Worm (Caenorhabditis elegans): Measurements from ENCODE around the gene clec-42.

- TF ChIP-seq ceh-27 (GFP tag; optimal IDR thresholded peaks at IDR 0.05) (no peak), sdz-38 (tag; optimal IDR thresholded peaks at IDR 0.05) (no peak), F37B4.10 (GFP tag; IDR thresholded peaks at IDR 0.05) (no peak), unc-62 (GFP tag; optimal IDR thresholded peaks at IDR 0.05) (no peak), zim-3 (tag; optimal IDR thresholded peaks at IDR 0.05) (no peak), pha-4 (tag; optimal IDR thresholded peaks at IDR 0.05) (no peak), ztf-22 (GFP tag; optimal IDR thresholded peaks at IDR 0.05) (no peak)
Measured at ce11 chrV:18243227-18243626, 52.0 kb downstream of the clec-42 start.
